Worm (Caenorhabditis elegans): ENCODE data around the gene tars-1.

tars-1 gene

ce11 chrII:11700200-11700599 lies 4.7 kb upstream of the tars-1 start, which contains the start of gene inos-1:
Gene inos-1, minus strand, starts transcription at chrII:11700300.
- no peak for TF ChIP-seq mab-9 (GFP tag; IDR thresholded peaks at IDR 0.05)
- no peak for TF ChIP-seq nhr-77 (tag; optimal IDR thresholded peaks at IDR 0.05)
- no peak for TF ChIP-seq zag-1 (tag; optimal IDR thresholded peaks at IDR 0.05)
- no peak for TF ChIP-seq sup-37 (GFP tag; optimal IDR thresholded peaks at IDR 0.05)
- no peak for TF ChIP-seq lir-3 (tag; optimal IDR thresholded peaks at IDR 0.05; ENCODE audit: poor library complexity)
- TF ChIP-seq unc-130 (tag; optimal IDR thresholded peaks at IDR 0.05), result no peak
- no peak for TF ChIP-seq nhr-28 (tag; optimal IDR thresholded peaks at IDR 0.05)
- no peak for TF ChIP-seq mep-1 (tag; optimal IDR thresholded peaks at IDR 0.05)
- no peak for TF ChIP-seq pqm-1 (tag; optimal IDR thresholded peaks at IDR 0.05)
- no peak for TF ChIP-seq egl-13 (tag; optimal IDR thresholded peaks at IDR 0.05)
- no peak for TF ChIP-seq hlh-4 (tag; optimal IDR thresholded peaks at IDR 0.05)
- TF ChIP-seq ces-1 (GFP tag; optimal IDR thresholded peaks at IDR 0.05), result no peak
- TF ChIP-seq unc-30 (tag; optimal IDR thresholded peaks at IDR 0.05), result no peak
- no peak for TF ChIP-seq lin-13 (GFP tag; optimal IDR thresholded peaks at IDR 0.05)
- no peak for TF ChIP-seq sptf-1 (tag; optimal IDR thresholded peaks at IDR 0.05)
- no peak for TF ChIP-seq ztf-11 (tag; optimal IDR thresholded peaks at IDR 0.05)
- no peak for TF ChIP-seq sox-4 (tag; optimal IDR thresholded peaks at IDR 0.05)

ce11 chrII:11695945-11696270 lies 451 bp upstream of the tars-1 start, which contains the start of gene xpf-1:
Gene xpf-1, plus strand, starts transcription at chrII:11696171.
- TF ChIP-seq mab-9 (GFP tag; IDR thresholded peaks at IDR 0.05), result no peak
- TF ChIP-seq ceh-88 (GFP tag; IDR thresholded peaks at IDR 0.05), result no peak
- no peak for TF ChIP-seq nhr-12 (tag; optimal IDR thresholded peaks at IDR 0.05)
- no peak for TF ChIP-seq C34B4.2 (tag; optimal IDR thresholded peaks at IDR 0.05)
- TF ChIP-seq lir-3 (tag; optimal IDR thresholded peaks at IDR 0.05; ENCODE audit: poor library complexity), result no peak
- no peak for TF ChIP-seq ceh-63 (GFP tag; optimal IDR thresholded peaks at IDR 0.05)
- TF ChIP-seq dpl-1 (GFP tag; optimal IDR thresholded peaks at IDR 0.05), result no peak
- TF ChIP-seq fkh-8 (tag; optimal IDR thresholded peaks at IDR 0.05), result no peak
- TF ChIP-seq efl-1 (optimal IDR thresholded peaks at IDR 0.05), result no peak
- no peak for TF ChIP-seq efl-1 (GFP tag; optimal IDR thresholded peaks at IDR 0.05 in 1 of 2)
- TF ChIP-seq nhr-84 (tag; optimal IDR thresholded peaks at IDR 0.05), result no peak

- TF ChIP-seq unc-86 (tag; optimal IDR thresholded peaks at IDR 0.05) (no peak), nhr-237 (tag; optimal IDR thresholded peaks at IDR 0.05) (no peak), mef-2 (tag; optimal IDR thresholded peaks at IDR 0.05) (no peak), ztf-4 (tag; optimal IDR thresholded peaks at IDR 0.05) (no peak), mdl-1 (tag; optimal IDR thresholded peaks at IDR 0.05) (no peak), xbp-1 (tag; optimal IDR thresholded peaks at IDR 0.05) (peak; percentile 4), irx-1 (tag; optimal IDR thresholded peaks at IDR 0.05) (no peak), nhr-76 (tag; optimal IDR thresholded peaks at IDR 0.05) (no peak), fkh-4 (tag; optimal IDR thresholded peaks at IDR 0.05; ENCODE audit: borderline replicate concordance) (no peak), zip-4 (GFP tag; optimal IDR thresholded peaks at IDR 0.05) (no peak), mab-9 (GFP tag; IDR thresholded peaks at IDR 0.05) (no peak), aha-1 (tag; optimal IDR thresholded peaks at IDR 0.05) (no peak), isw-1 (GFP tag; IDR thresholded peaks at IDR 0.05) (no peak), lin-39 (tag; optimal IDR thresholded peaks at IDR 0.05) (no peak), unc-30 (tag; optimal IDR thresholded peaks at IDR 0.05) (no peak), sptf-1 (tag; optimal IDR thresholded peaks at IDR 0.05) (no peak), ceh-90 (tag; optimal IDR thresholded peaks at IDR 0.05) (no peak), ceh-63 (GFP tag; optimal IDR thresholded peaks at IDR 0.05) (no peak), lin-35 (GFP tag; optimal IDR thresholded peaks at IDR 0.05) (peak; percentile 43 to 78), nhr-85 (tag) (no peak), alr-1 (tag; optimal IDR thresholded peaks at IDR 0.05; ENCODE audit: borderline replicate concordance) (no peak), lin-13 (GFP tag; optimal IDR thresholded peaks at IDR 0.05) (peak; percentile 27), rnt-1 (tag; optimal IDR thresholded peaks at IDR 0.05) (peak; percentile 51), hlh-4 (tag; optimal IDR thresholded peaks at IDR 0.05) (no peak), C16A3.4 (tag; optimal IDR thresholded peaks at IDR 0.05) (peak; percentile 53), nhr-12 (tag; optimal IDR thresholded peaks at IDR 0.05) (no peak), snu-23 (GFP tag; optimal IDR thresholded peaks at IDR 0.05) (peak; percentile 53), lin-14 (GFP tag; optimal IDR thresholded peaks at IDR 0.05) (no peak), F16B12.6 (tag; optimal IDR thresholded peaks at IDR 0.05) (peak; percentile 26), skn-1 (tag; optimal IDR thresholded peaks at IDR 0.05) (peak; percentile 42), nhr-47 (tag; optimal IDR thresholded peaks at IDR 0.05) (no peak), swsn-7 (tag; optimal IDR thresholded peaks at IDR 0.05) (peak; percentile 2), C04F5.9 (tag; optimal IDR thresholded peaks at IDR 0.05) (peak; percentile 3), pqm-1 (tag; optimal IDR thresholded peaks at IDR 0.05) (no peak)
Measured at ce11 chrII:11694432-11694831, 1.0 kb downstream of the tars-1 start.
